Worm (Caenorhabditis elegans): ENCODE results near the gene F07C3.16.

DNA sequence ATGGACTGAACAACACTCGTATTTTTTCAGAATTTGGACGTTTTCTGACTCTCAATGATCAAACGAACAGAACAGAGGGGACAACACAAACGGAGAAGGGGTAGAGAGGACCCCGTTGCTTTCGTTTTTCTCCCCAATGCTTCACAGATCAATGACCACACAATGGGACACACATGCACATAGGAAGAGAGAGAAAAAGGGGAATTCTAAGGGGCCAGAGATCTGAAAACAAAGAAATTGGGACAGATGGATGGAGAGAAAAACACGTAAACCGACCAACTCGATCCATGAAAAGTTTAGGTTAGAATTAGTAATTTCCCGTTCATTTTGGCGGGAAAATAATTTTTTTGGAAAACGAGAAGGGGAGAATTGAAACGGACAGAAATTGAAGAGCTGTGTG lies 13.1 kb upstream of the F07C3.16 start:
- no peak for TF ChIP-seq ztf-23 (GFP tag; IDR thresholded peaks at IDR 0.05)
- TF ChIP-seq klf-2 (GFP tag; conservative IDR thresholded peaks at IDR 0.05) = no peak
- no peak for TF ChIP-seq T22C8.4 (GFP tag; IDR thresholded peaks at IDR 0.05)

Measured in whole organism, midembryonic.